Worm (Caenorhabditis elegans): ENCODE measurements around the gene T08A9.13.

Gene T08A9.13

DNA sequence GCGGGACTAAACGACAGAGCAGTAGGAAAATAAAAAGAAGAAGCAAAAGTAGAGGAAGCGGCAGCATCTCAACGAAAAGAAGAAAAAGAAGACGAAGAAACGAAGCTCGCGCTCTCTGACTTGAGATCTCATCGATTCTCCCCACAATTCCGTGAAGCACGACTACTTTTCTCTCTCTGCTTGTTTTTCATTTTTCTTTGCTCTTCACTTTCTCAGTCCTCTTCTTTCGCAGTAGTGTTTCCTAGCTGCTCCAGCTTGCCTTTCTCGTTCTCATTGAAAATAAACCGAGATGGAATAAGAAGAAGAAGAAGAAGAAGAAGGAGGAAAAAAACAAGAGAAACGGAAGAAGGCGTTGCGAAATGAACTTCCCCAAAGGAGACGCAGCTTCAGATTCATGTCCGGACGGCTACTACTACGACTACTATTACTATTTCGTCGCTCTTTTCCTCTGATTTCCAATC is 37.5 kb downstream of the T08A9.13 start (continued):
- TF ChIP-seq ceh-88 (GFP tag; IDR thresholded peaks at IDR 0.05) (no peak), zag-1 (tag; optimal IDR thresholded peaks at IDR 0.05) (peak; percentile 70), mep-1 (tag; optimal IDR thresholded peaks at IDR 0.05) (peak; percentile 41), isw-1 (GFP tag; IDR thresholded peaks at IDR 0.05) (peak; percentile 33; the same call in 1 of the 2 replicates), zip-4 (GFP tag; optimal IDR thresholded peaks at IDR 0.05) (no peak), swsn-7 (tag; optimal IDR thresholded peaks at IDR 0.05) (peak; percentile 48), nhr-20 (tag; optimal IDR thresholded peaks at IDR 0.05) (peak; percentile 9), elt-3 (tag; optimal IDR thresholded peaks at IDR 0.05) (no peak), snpc-4 (tag; optimal IDR thresholded peaks at IDR 0.05) (no peak), efl-3 (GFP tag; optimal IDR thresholded peaks at IDR 0.05) (no peak), egl-13 (tag; optimal IDR thresholded peaks at IDR 0.05) (peak; percentile 63), dpl-1 (GFP tag; optimal IDR thresholded peaks at IDR 0.05) (no peak), nhr-19 (GFP tag; conservative IDR thresholded peaks at IDR 0.05) (no peak), hlh-17 (GFP tag; optimal IDR thresholded peaks at IDR 0.05; ENCODE audit: borderline replicate concordance) (no peak), pag-3 (tag; optimal IDR thresholded peaks at IDR 0.05; ENCODE audit: borderline replicate concordance, insufficient read depth) (no peak), efl-1 (optimal IDR thresholded peaks at IDR 0.05) (peak; percentile 19 to 21), efl-1 (GFP tag; optimal IDR thresholded peaks at IDR 0.05 in 1 of 2) (no peak), Y116A8C.19 (tag; optimal IDR thresholded peaks at IDR 0.05; ENCODE audit: borderline replicate concordance) (no peak), blmp-1 (tag; optimal IDR thresholded peaks at IDR 0.05) (no peak), ceh-82 (tag; optimal IDR thresholded peaks at IDR 0.05) (peak in 1 of 3 experiments; percentile 48), mab-9 (GFP tag; IDR thresholded peaks at IDR 0.05) (no peak), lin-35 (GFP tag; optimal IDR thresholded peaks at IDR 0.05) (peak in 1 of 2 experiments; percentile 4), tbx-2 (tag; optimal IDR thresholded peaks at IDR 0.05) (peak; percentile 67), lsy-2 (tag; optimal IDR thresholded peaks at IDR 0.05) (peak; percentile 16 to 63), rnt-1 (tag; optimal IDR thresholded peaks at IDR 0.05) (peak; percentile 4)

DNA sequence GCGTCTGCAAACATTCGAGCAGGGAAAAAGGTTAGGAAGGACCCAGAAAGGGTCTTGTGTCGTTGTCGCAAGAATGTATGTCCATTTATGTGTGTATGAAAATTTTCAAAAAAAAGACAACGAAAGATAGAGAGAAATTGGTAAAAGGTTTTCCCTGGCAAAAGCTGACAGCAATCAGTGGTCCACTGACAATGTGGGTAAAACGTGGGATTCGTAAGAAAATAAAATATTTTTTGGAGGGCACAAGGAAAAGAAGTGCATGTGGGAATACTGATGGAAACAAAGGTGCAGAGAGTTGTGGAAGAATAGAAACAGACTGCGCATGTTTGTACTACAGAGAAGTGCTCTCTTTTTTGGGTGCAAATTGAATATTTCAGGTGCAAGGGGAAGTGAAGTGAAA is 39.1 kb downstream of the T08A9.13 start:
- TF ChIP-seq elt-2 (tag; optimal IDR thresholded peaks at IDR 0.05) (no peak), sptf-1 (tag; optimal IDR thresholded peaks at IDR 0.05) (no peak), mep-1 (tag; optimal IDR thresholded peaks at IDR 0.05) (no peak), mab-9 (GFP tag; IDR thresholded peaks at IDR 0.05) (no peak)

DNA sequence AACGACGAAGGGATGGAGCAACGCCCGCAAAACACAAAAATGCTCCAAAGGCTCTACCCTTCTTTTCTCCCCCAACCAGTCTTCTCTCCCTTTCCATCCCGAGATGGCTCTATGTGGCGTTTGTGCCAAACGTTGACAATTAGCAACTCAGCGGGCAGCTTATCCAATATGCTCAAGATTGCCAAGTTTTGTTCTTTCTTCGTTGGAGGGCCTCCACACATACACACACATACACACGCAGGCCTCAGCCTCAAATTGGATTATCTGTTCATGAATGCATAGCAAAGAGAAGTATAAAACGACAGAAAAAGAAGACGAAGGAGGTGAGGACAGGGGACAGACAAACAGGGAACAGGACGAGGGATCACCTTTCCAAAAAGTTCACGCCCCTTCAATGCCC is 40.9 kb downstream of the T08A9.13 start:
- peak; percentile 74 for TF ChIP-seq lin-14 (GFP tag; optimal IDR thresholded peaks at IDR 0.05)
- TF ChIP-seq mab-9 (GFP tag; IDR thresholded peaks at IDR 0.05): no peak
- TF ChIP-seq ceh-8 (GFP tag; optimal IDR thresholded peaks at IDR 0.05): peak; percentile 27
- peak in 1 of 3 experiments; percentile 12 for TF ChIP-seq ceh-82 (tag; optimal IDR thresholded peaks at IDR 0.05)

DNA sequence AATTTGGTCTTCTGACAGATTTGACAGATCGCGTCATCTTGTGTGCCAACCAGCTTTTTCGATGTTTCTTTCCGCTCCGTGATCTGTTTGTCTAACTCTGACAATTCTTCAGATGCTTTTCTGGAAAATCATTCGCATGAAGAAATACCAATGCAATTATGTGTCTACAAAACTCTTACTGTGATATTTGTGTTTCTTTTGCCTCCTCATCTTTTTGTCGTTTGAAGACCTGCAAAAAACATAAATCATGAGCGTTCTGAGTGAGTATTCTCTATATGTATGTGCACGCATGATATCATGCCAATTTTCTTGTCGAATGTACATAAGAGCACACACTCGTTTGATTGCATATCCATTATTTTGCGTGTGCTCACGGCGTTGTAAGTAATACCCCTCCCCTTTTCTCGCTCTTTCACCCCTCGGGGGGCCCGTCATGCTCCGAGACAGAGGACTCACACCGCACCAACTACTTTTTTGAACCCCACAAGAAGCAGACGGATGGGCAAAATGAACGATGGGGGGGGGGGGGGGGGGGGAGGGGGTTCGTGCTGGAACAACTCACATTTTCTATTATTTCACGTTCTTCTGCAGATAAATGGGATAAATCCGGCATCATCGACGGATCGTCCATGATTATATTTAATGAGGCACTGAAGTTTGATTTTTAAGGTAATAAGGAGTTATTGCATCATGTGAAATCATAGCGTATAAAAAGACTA is 42.4 kb downstream of the T08A9.13 start, which contains the start of gene unc-10:
Gene unc-10, minus strand, starts transcription at position 652 of the 719 bp plus-strand sequence.
- TF ChIP-seq mef-2 (tag; optimal IDR thresholded peaks at IDR 0.05): no peak
- TF ChIP-seq aly-2 (tag; optimal IDR thresholded peaks at IDR 0.05): no peak
- no peak for TF ChIP-seq zip-4 (GFP tag; optimal IDR thresholded peaks at IDR 0.05)
- no peak for TF ChIP-seq ceh-63 (GFP tag; optimal IDR thresholded peaks at IDR 0.05)
- no peak for TF ChIP-seq Y116A8C.19 (tag; optimal IDR thresholded peaks at IDR 0.05; ENCODE audit: borderline replicate concordance)
- no peak for TF ChIP-seq nhr-90 (tag; optimal IDR thresholded peaks at IDR 0.05; ENCODE audit: poor library complexity)
- no peak for TF ChIP-seq dpl-1 (GFP tag; optimal IDR thresholded peaks at IDR 0.05)
- no peak for TF ChIP-seq C04F5.9 (tag; optimal IDR thresholded peaks at IDR 0.05)
- TF ChIP-seq isw-1 (GFP tag; IDR thresholded peaks at IDR 0.05): no peak
- TF ChIP-seq pag-3 (tag; optimal IDR thresholded peaks at IDR 0.05; ENCODE audit: borderline replicate concordance, insufficient read depth): no peak
- no peak for TF ChIP-seq ets-5 (GFP tag; IDR thresholded peaks at IDR 0.05)
- TF ChIP-seq lin-13 (GFP tag; optimal IDR thresholded peaks at IDR 0.05): no peak
- no peak for TF ChIP-seq unc-98 (GFP tag; IDR thresholded peaks at IDR 0.05)
